Worm (Caenorhabditis elegans) whole organism, midembryonic: ENCODE measurements around the gene K04C2.8.

Experiments used
- T22C8.4 ChIP-seq: fragments of 200-800 bp; sonication (Bioruptor generic); IDR thresholded peaks from 2 replicates; pipeline ENCODE4 v1.3.6; 2022; ENCODE audit warnings: missing genetic modification characterization, missing compliant biosample characterization
- flt-1 ChIP-seq: fragments of 200-800 bp; sonication (Bioruptor generic); IDR thresholded peaks from 2 replicates; pipeline ENCODE4 v1.3.6; 2022; ENCODE audit warnings: missing genetic modification characterization, missing compliant biosample characterization
- klf-2 ChIP-seq: fragments of 200-800 bp; sonication (Bioruptor generic); conservative IDR thresholded peaks from 2 replicates; pipeline ENCODE4 v1.3.6; 2022; ENCODE audit warnings: missing genetic modification reagents, missing genetic modification characterization, missing compliant biosample characterization
- ref-1 ChIP-seq: fragments of 200-800 bp; sonication (Bioruptor generic); conservative IDR thresholded peaks from 2 replicates; pipeline ENCODE4 v1.3.6; 2022; ENCODE audit warnings: missing genetic modification reagents, missing genetic modification characterization, missing compliant biosample characterization
- tab-1 ChIP-seq: fragments of 200-800 bp; sonication (Bioruptor generic); IDR thresholded peaks from 2 replicates; pipeline ENCODE4 v1.3.6; 2022; ENCODE audit warnings: missing genetic modification characterization, missing compliant biosample characterization
- ztf-23 ChIP-seq: fragments of 200-800 bp; sonication (Bioruptor generic); IDR thresholded peaks from 2 replicates; pipeline ENCODE4 v1.3.6; 2022; ENCODE audit warnings: missing genetic modification reagents, missing genetic modification characterization, missing compliant biosample characterization
- ztf-29 ChIP-seq: fragments of 200-800 bp; sonication (Bioruptor generic); IDR thresholded peaks from 2 replicates; pipeline ENCODE4 v1.3.6; 2022; ENCODE audit warnings: missing genetic modification reagents, missing genetic modification characterization, missing compliant biosample characterization

DNA sequence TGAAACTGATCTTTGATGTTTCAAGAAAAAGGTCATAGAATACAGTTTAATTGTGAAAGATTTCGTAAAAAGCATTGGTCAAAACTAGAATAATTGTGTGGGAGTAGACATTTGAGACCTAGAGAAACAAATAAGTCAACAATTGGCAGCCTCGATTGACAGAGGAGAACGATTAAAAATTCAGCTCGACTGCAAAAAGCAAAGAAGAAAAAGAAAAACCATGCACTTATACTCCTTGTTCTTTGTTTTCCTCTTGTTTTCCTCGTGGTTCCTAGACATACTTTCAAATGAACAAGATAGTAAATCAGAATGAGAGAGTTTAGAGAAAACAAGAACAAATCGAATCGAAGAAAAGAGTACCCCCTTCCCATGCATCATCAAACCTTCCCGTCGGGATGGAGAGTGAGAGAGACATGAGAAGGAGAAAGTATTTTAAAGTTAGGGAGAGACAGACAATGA lies 12.7 kb upstream of the K04C2.8 start:
- TF ChIP-seq flt-1 (GFP tag; lab: Robert Waterston, UW) (no peak), ztf-23 (GFP tag; lab: Robert Waterston, UW) (no peak), ref-1 (GFP tag; lab: Robert Waterston, UW) (no peak), ztf-29 (GFP tag; lab: Robert Waterston, UW) (no peak), tab-1 (GFP tag; lab: Robert Waterston, UW) (no peak), T22C8.4 (no peak), klf-2 (GFP tag; lab: Robert Waterston, UW) (no peak)
